Worm (Caenorhabditis elegans) whole organism, mixed stage, embryonic: Measurements from ENCODE around the gene C17E7.12.

Experiments used
- blmp-1 ChIP-seq: fragments of 150-350 bp; optimal IDR thresholded peaks from 2 replicates; lab custom pipeline; 2014; ENCODE audit warnings: missing biosample characterization, missing genetic modification characterization
- lsy-2 ChIP-seq: fragments of 150-350 bp; optimal IDR thresholded peaks from 2 replicates; lab custom pipeline; 2014; ENCODE audit warnings: missing biosample characterization, missing genetic modification characterization
- nhr-237 ChIP-seq: fragments of 150-350 bp; optimal IDR thresholded peaks from 2 replicates; lab custom pipeline; 2014; ENCODE audit warnings: missing biosample characterization, missing genetic modification characterization
- nhr-28 ChIP-seq: fragments of 150-350 bp; optimal IDR thresholded peaks from 2 replicates; lab custom pipeline; 2014; ENCODE audit warnings: missing biosample characterization, missing genetic modification characterization
- snpc-4 ChIP-seq: fragments of 150-350 bp; optimal IDR thresholded peaks from 2 replicates; lab custom pipeline; 2014; ENCODE audit warnings: missing biosample characterization, missing genetic modification characterization
- unc-62 ChIP-seq: fragments of 150-350 bp; optimal IDR thresholded peaks from 2 replicates; lab custom pipeline; 2014; ENCODE audit warnings: missing biosample characterization, missing genetic modification reagents, missing genetic modification characterization
- ztf-11 ChIP-seq: fragments of 150-350 bp; optimal IDR thresholded peaks from 2 replicates; lab custom pipeline; 2014; ENCODE audit warnings: missing biosample characterization, missing genetic modification characterization

DNA sequence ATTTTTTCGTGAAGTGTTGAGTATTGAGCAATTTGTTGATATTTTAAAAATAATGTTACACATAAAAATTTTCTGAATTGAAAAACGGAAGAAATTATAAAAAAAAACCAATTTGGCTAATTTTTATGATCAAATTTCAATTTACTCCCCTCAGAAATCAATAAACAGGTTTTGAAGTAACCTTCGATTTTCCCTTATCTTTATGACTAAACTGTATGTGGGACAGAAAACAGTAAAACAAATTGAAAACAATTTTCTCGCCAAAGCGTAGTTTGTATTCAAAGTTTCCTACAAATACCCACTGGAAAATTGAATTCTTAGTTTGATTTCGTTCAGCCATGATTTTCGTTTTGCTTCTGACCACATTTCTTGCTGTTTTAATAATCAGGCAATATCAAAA is 47.0 kb upstream of the C17E7.12 start, which contains the start of gene cyp-35B1:
- TF ChIP-seq snpc-4 (tag; lab: Kevin White, UChicago) (no peak), ztf-11 (tag; lab: Kevin White, UChicago) (no peak), unc-62 (GFP tag; lab: Kevin White, UChicago) (no peak), nhr-28 (tag; lab: Kevin White, UChicago) (no peak), lsy-2 (tag; lab: Kevin White, UChicago) (no peak), blmp-1 (tag; lab: Kevin White, UChicago) (no peak), nhr-237 (tag; lab: Kevin White, UChicago) (no peak)
